Fruit fly (Drosophila melanogaster): ENCODE results near the gene Mkp.

Gene Mkp

dm6 chr3L:165981-166788, 18.2 kb downstream of the Mkp start (continued):
- TF ChIP-seq Hsf (GFP tag; optimal IDR thresholded peaks at IDR 0.05) (no peak), CTCF (GFP tag; optimal IDR thresholded peaks at IDR 0.05) (peak; percentile 58), lab (GFP tag; optimal IDR thresholded peaks at IDR 0.05) (peak; percentile 52), HLH54F (GFP tag; optimal IDR thresholded peaks at IDR 0.05) (no peak), CG8290 (GFP tag; optimal IDR thresholded peaks at IDR 0.05) (no peak), CG8290 (tag; optimal IDR thresholded peaks at IDR 0.05) (no peak), chn (GFP tag; optimal IDR thresholded peaks at IDR 0.05) (no peak), HLHmδ (GFP tag; optimal IDR thresholded peaks at IDR 0.05) (no peak), CG11696 (GFP tag; IDR thresholded peaks at IDR 0.05) (no peak), CG31388 (GFP tag; optimal IDR thresholded peaks at IDR 0.05) (no peak), chif (GFP tag; optimal IDR thresholded peaks at IDR 0.05) (peak in 1 of 2 experiments; percentile 18), CG34422 (GFP tag; IDR thresholded peaks at IDR 0.05) (no peak), vnd (GFP tag; IDR thresholded peaks at IDR 0.05; ENCODE audit: partially characterized antibody) (no peak), CG7928 (GFP tag; optimal IDR thresholded peaks at IDR 0.05) (no peak), ham (GFP tag; IDR thresholded peaks at IDR 0.05) (no peak), prd (optimal IDR thresholded peaks at IDR 0.05) (no peak), prd (GFP tag; IDR thresholded peaks at IDR 0.05) (no peak), CG10366 (GFP tag; IDR thresholded peaks at IDR 0.05) (0 out of 2 replicates have a peak, but pooled peaks have one; percentile 11), yki (optimal IDR thresholded peaks at IDR 0.05) (no peak), bowl (GFP tag; IDR thresholded peaks at IDR 0.05) (no peak), CG15011 (GFP tag; optimal IDR thresholded peaks at IDR 0.05) (no peak), CG7745 (tag; optimal IDR thresholded peaks at IDR 0.05) (no peak), CG11085 (GFP tag; IDR thresholded peaks at IDR 0.05) (no peak), croc (GFP tag; conservative IDR thresholded peaks at IDR 0.05) (no peak), CG17328 (GFP tag; IDR thresholded peaks at IDR 0.05) (peak; percentile 49), CoRest (tag; optimal IDR thresholded peaks at IDR 0.05) (no peak), trem (tag; optimal IDR thresholded peaks at IDR 0.05) (peak; percentile 20), crc (GFP tag; optimal IDR thresholded peaks at IDR 0.05) (no peak), CG11456 (GFP tag; IDR thresholded peaks at IDR 0.05) (no peak), tll (GFP tag; optimal IDR thresholded peaks at IDR 0.05) (no peak), CG3838 (GFP tag; optimal IDR thresholded peaks at IDR 0.05) (no peak), lov (optimal IDR thresholded peaks at IDR 0.05) (no peak), lov (GFP tag; IDR thresholded peaks at IDR 0.05) (no peak), kni (GFP tag; optimal IDR thresholded peaks at IDR 0.05) (peak; percentile 85), maf-S (GFP tag; optimal IDR thresholded peaks at IDR 0.05) (no peak), D19B (GFP tag; optimal IDR thresholded peaks at IDR 0.05) (no peak), H15 (GFP tag; IDR thresholded peaks at IDR 0.05) (no peak), Hand (GFP tag; optimal IDR thresholded peaks at IDR 0.05) (no peak), dan (GFP tag; IDR thresholded peaks at IDR 0.05) (no peak), slp2 (GFP tag; optimal IDR thresholded peaks at IDR 0.05) (peak; percentile 21), CG1024 (GFP tag; IDR thresholded peaks at IDR 0.05) (no peak), jumu (GFP tag; optimal IDR thresholded peaks at IDR 0.05) (no peak), Doc2 (GFP tag; IDR thresholded peaks at IDR 0.05) (no peak), CG2875 (GFP tag; optimal IDR thresholded peaks at IDR 0.05) (peak; percentile 3), Sox102F (GFP tag; optimal IDR thresholded peaks at IDR 0.05) (peak; percentile 3), fd3F (GFP tag; optimal IDR thresholded peaks at IDR 0.05) (no peak), Oaz (GFP tag; IDR thresholded peaks at IDR 0.05) (no peak), ken (GFP tag; IDR thresholded peaks at IDR 0.05) (0 out of 3 replicates have a peak, but pooled peaks have one; percentile 45), Xrp1 (GFP tag; IDR thresholded peaks at IDR 0.05) (peak; percentile 52), tio (GFP tag; optimal IDR thresholded peaks at IDR 0.05) (no peak), Dp (GFP tag; optimal IDR thresholded peaks at IDR 0.05) (no peak), inv (GFP tag; IDR thresholded peaks at IDR 0.05; ENCODE audit: partially characterized antibody) (no peak)

Data from whole organism, embryonic.